Worm (Caenorhabditis elegans) whole organism, late embryonic: Measurements from ENCODE around the gene K02H11.9.
A peak's percentile ranks its signal among the peaks of the same experiment; 100 is the strongest.

Source experiments
- C38D4.7 ChIP-seq: fragments of 200-800 bp; sonication (Bioruptor generic); optimal IDR thresholded peaks from 2 replicates; lab custom pipeline; 2018; ENCODE audit warnings: mild to moderate bottlenecking, missing genetic modification characterization, moderate library complexity, missing compliant biosample characterization
- F13H6.1 ChIP-seq: sonication (generic microtip); optimal IDR thresholded peaks from 2 replicates; lab custom pipeline; 2016; ENCODE audit warnings: missing genetic modification characterization, missing compliant biosample characterization
- K09A11.1 ChIP-seq: sonication (generic microtip); optimal IDR thresholded peaks from 2 replicates; lab custom pipeline; 2017; ENCODE audit warnings: antibody characterized with exemption, mild to moderate bottlenecking, missing genetic modification characterization, missing compliant biosample characterization; ENCODE audit not compliant: insufficient read depth
- T23F11.4 ChIP-seq: fragments of 200-800 bp; sonication (Bioruptor generic); optimal IDR thresholded peaks from 2 replicates; lab custom pipeline; 2018; ENCODE audit warnings: mild to moderate bottlenecking, missing genetic modification characterization, missing compliant biosample characterization
- Y22D7AL.16 ChIP-seq: sonication (generic microtip); optimal IDR thresholded peaks from 2 replicates; lab custom pipeline; 2016; ENCODE audit warnings: missing genetic modification characterization, missing compliant biosample characterization
- ama-1 ChIP-seq: fragments of 150-350 bp; optimal IDR thresholded peaks from 2 replicates; lab custom pipeline; 2014
- ceh-2 ChIP-seq: sonication (generic microtip); optimal IDR thresholded peaks from 2 replicates; lab custom pipeline; 2016; ENCODE audit warnings: missing genotype, missing genetic modification characterization, missing compliant biosample characterization
- ceh-22 ChIP-seq: sonication (generic microtip); optimal IDR thresholded peaks from 2 replicates; lab custom pipeline; 2017; ENCODE audit warnings: missing biosample characterization, missing genetic modification characterization
- ceh-31 ChIP-seq: sonication (generic microtip); optimal IDR thresholded peaks from 2 replicates; lab custom pipeline; 2016; ENCODE audit warnings: missing genetic modification characterization, missing compliant biosample characterization
- ceh-34 ChIP-seq: sonication (generic microtip); optimal IDR thresholded peaks from 2 replicates; lab custom pipeline; 2016; ENCODE audit warnings: mild to moderate bottlenecking, missing genetic modification characterization, missing compliant biosample characterization
- che-1 ChIP-seq: sonication (generic microtip); optimal IDR thresholded peaks from 2 replicates; lab custom pipeline; 2016; ENCODE audit warnings: mild to moderate bottlenecking, missing genetic modification characterization, missing compliant biosample characterization
- dve-1 ChIP-seq: sonication (generic microtip); optimal IDR thresholded peaks from 2 replicates; lab custom pipeline; 2017; ENCODE audit warnings: antibody characterized with exemption, mild to moderate bottlenecking, missing genetic modification characterization, missing compliant biosample characterization
- elt-2 ChIP-seq: sonication (generic microtip); optimal IDR thresholded peaks from 2 replicates; lab custom pipeline; 2016; ENCODE audit warnings: missing genetic modification reagents, missing genetic modification characterization, missing compliant biosample characterization
- hlh-13 ChIP-seq: fragments of 200-800 bp; sonication (Bioruptor generic); optimal IDR thresholded peaks from 2 replicates; lab custom pipeline; 2018; ENCODE audit warnings: mild to moderate bottlenecking, missing genetic modification characterization, missing compliant biosample characterization
- hlh-15 ChIP-seq: sonication (generic microtip); optimal IDR thresholded peaks from 2 replicates; lab custom pipeline; 2016; ENCODE audit warnings: missing genetic modification characterization, missing compliant biosample characterization
- hlh-30 ChIP-seq: sonication (generic microtip); optimal IDR thresholded peaks from 2 replicates; lab custom pipeline; 2017; ENCODE audit warnings: antibody characterized with exemption, missing genetic modification characterization, missing compliant biosample characterization; ENCODE audit not compliant: insufficient read depth
- hlh-6 ChIP-seq: sonication (generic microtip); optimal IDR thresholded peaks from 2 replicates; lab custom pipeline; 2016; ENCODE audit warnings: missing genotype, missing genetic modification characterization, missing compliant biosample characterization
- lim-6 ChIP-seq: sonication (generic microtip); optimal IDR thresholded peaks from 2 replicates; lab custom pipeline; 2016; ENCODE audit warnings: missing genetic modification characterization, missing compliant biosample characterization
- lin-11 ChIP-seq: fragments of 200-800 bp; sonication (Bioruptor generic); optimal IDR thresholded peaks from 2 replicates; lab custom pipeline; 2018; ENCODE audit warnings: mild to moderate bottlenecking, missing genetic modification characterization, missing compliant biosample characterization
- madf-2 ChIP-seq: sonication (generic microtip); optimal IDR thresholded peaks from 2 replicates; lab custom pipeline; 2017; ENCODE audit warnings: missing genetic modification characterization, missing compliant biosample characterization
- mec-3 ChIP-seq: sonication (generic microtip); optimal IDR thresholded peaks from 2 replicates; lab custom pipeline; 2016; ENCODE audit warnings: borderline replicate concordance, missing genetic modification characterization, missing compliant biosample characterization
- nfya-1 ChIP-seq: sonication (generic microtip); optimal IDR thresholded peaks from 2 replicates; lab custom pipeline; 2017; ENCODE audit warnings: missing genetic modification characterization, mild to moderate bottlenecking, missing compliant biosample characterization, antibody characterized with exemption, moderate library complexity
- odd-2 ChIP-seq: sonication (generic microtip); optimal IDR thresholded peaks from 2 replicates; lab custom pipeline; 2017; ENCODE audit warnings: antibody characterized with exemption, mild to moderate bottlenecking, missing genetic modification characterization, missing compliant biosample characterization
- pat-9 ChIP-seq: fragments of 200-800 bp; sonication (Bioruptor generic); optimal IDR thresholded peaks from 2 replicates; lab custom pipeline; 2018; ENCODE audit warnings: mild to moderate bottlenecking, missing genetic modification characterization, moderate library complexity, missing compliant biosample characterization
- pax-1 ChIP-seq: fragments of 150-350 bp; optimal IDR thresholded peaks from 2 replicates; lab custom pipeline; 2014; ENCODE audit warnings: missing biosample characterization, missing genetic modification characterization
- pha-2 ChIP-seq: sonication (generic microtip); optimal IDR thresholded peaks from 2 replicates; lab custom pipeline; 2017; ENCODE audit warnings: mild to moderate bottlenecking, missing genetic modification characterization, missing compliant biosample characterization
- ref-2 ChIP-seq: sonication (generic microtip); optimal IDR thresholded peaks from 2 replicates; lab custom pipeline; 2016; ENCODE audit warnings: missing genetic modification characterization, missing compliant biosample characterization
- rnt-1 ChIP-seq: sonication (generic microtip); optimal IDR thresholded peaks from 2 replicates; lab custom pipeline; 2016; ENCODE audit warnings: missing genetic modification characterization, missing compliant biosample characterization
- sdc-2 ChIP-seq: sonication (generic microtip); optimal IDR thresholded peaks from 2 replicates; lab custom pipeline; 2016; ENCODE audit warnings: missing genotype, missing genetic modification characterization, missing compliant biosample characterization
- sox-2 ChIP-seq: fragments of 200-800 bp; sonication (Bioruptor generic); IDR thresholded peaks from 2 replicates; pipeline ENCODE4 v1.3.6; 2022; ENCODE audit warnings: missing genetic modification reagents, missing genetic modification characterization, missing compliant biosample characterization
- sox-4 ChIP-seq: sonication (generic microtip); optimal IDR thresholded peaks from 2 replicates; lab custom pipeline; 2017; ENCODE audit warnings: mild to moderate bottlenecking, missing genetic modification characterization, inconsistent platforms, missing compliant biosample characterization
- tbx-2 ChIP-seq: sonication (generic microtip); optimal IDR thresholded peaks from 2 replicates; lab custom pipeline; 2016; ENCODE audit warnings: missing genetic modification characterization, missing compliant biosample characterization
- unc-3 ChIP-seq, 2 experiments: fragments of 200-800 bp in 1 of 2; sonication (Bioruptor generic) in 1 of 2; sonication (generic microtip) in 1 of 2; conservative IDR thresholded peaks in 1 of 2; optimal IDR thresholded peaks in 1 of 2; 2 replicates each; pipeline versions ENCODE4 v1.3.6 to Lab custom; 2016 to 2022; ENCODE audit warnings: missing compliant biosample characterization in 2 of 2, missing genetic modification characterization in 2 of 2, missing genetic modification reagents in 1 of 2
- unc-42 ChIP-seq: sonication (generic microtip); optimal IDR thresholded peaks from 2 replicates; lab custom pipeline; 2016; ENCODE audit warnings: missing genotype, missing genetic modification characterization, missing compliant biosample characterization
- unc-55 ChIP-seq: sonication (generic microtip); optimal IDR thresholded peaks from 2 replicates; lab custom pipeline; 2017; ENCODE audit warnings: missing biosample characterization, missing genetic modification reagents, missing genetic modification characterization
- zip-5 ChIP-seq: sonication (generic microtip); optimal IDR thresholded peaks from 2 replicates; lab custom pipeline; 2016; ENCODE audit warnings: missing genetic modification characterization, missing compliant biosample characterization
- ztf-16 ChIP-seq: sonication (generic microtip); optimal IDR thresholded peaks from 2 replicates; lab custom pipeline; 2017; ENCODE audit warnings: missing genetic modification characterization, missing compliant biosample characterization

K02H11.9 gene

DNA sequence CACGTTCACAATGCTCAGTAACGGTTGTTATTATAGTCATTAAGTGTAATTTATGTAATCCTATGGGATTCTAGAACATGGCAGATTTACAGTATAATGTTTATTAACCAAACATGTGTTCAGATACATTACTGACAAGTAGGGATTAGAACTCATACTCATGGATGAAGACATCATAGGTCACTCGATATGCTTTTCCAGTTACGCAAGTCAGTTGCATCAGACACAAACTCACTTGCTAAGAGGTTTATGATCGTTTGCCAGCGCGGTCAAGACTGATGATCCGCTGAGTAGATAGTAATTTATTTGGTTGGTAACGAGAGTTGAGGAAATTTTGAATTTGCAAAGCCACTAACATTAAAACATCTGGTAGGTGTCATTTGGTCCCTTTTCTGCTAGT is 37.7 kb upstream of the K02H11.9 start:
- TF ChIP-seq ztf-16 (no peak), elt-2 (no peak), mec-3 (tag; lab: Kevin White, UChicago) (no peak), pha-2 (tag; lab: Kevin White, UChicago) (no peak), che-1 (no peak), ceh-2 (tag; lab: Kevin White, UChicago) (no peak), zip-5 (no peak), C38D4.7 (GFP tag; lab: Kevin White, UChicago) (no peak), dve-1 (tag; lab: Kevin White, UChicago) (no peak), sox-2 (GFP tag; lab: Robert Waterston, UW) (no peak)

DNA sequence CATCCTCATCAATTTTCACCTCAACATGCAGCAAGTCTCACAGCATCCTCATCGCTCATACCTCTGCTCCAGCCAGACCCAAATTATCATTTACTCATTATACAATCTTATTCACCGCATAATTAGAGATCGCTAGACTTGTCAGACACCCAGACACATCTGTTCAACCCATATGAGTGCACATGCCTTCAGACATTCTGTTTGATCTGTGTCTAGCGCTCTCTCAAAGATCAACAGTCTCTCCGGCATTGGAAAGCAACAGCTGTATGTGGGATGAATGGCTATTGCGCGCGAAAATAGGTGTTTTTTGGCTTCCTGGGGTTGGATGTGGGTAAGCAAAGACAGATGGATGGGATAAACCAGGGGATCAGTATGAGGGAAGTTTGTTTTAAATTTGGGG is 35.7 kb upstream of the K02H11.9 start:
- TF ChIP-seq sox-2 (GFP tag; lab: Robert Waterston, UW): no peak
- TF ChIP-seq T23F11.4 (GFP tag; lab: Kevin White, UChicago): no peak
- TF ChIP-seq pha-2 (tag; lab: Kevin White, UChicago): no peak
- no peak for TF ChIP-seq lim-6 (tag; lab: Kevin White, UChicago)
- no peak for TF ChIP-seq hlh-15 (tag; lab: Kevin White, UChicago)
- TF ChIP-seq lin-11: no peak
- no peak for TF ChIP-seq hlh-13 (GFP tag; lab: Kevin White, UChicago)
- no peak for TF ChIP-seq ceh-22 (tag; lab: Kevin White, UChicago)
- no peak for TF ChIP-seq rnt-1 (tag; lab: Kevin White, UChicago)
- no peak for TF ChIP-seq mec-3 (tag; lab: Kevin White, UChicago)
- no peak for TF ChIP-seq pat-9 (tag; lab: Kevin White, UChicago)
- no peak for TF ChIP-seq unc-42 (tag; lab: Kevin White, UChicago)
- TF ChIP-seq ref-2 (tag; lab: Kevin White, UChicago): peak; percentile 17
- no peak for TF ChIP-seq pax-1 (tag; lab: Kevin White, UChicago)
- TF ChIP-seq hlh-30 (tag; lab: Kevin White, UChicago): peak; percentile 5
- no peak for TF ChIP-seq odd-2
- no peak for TF ChIP-seq hlh-6 (tag; lab: Kevin White, UChicago)

DNA sequence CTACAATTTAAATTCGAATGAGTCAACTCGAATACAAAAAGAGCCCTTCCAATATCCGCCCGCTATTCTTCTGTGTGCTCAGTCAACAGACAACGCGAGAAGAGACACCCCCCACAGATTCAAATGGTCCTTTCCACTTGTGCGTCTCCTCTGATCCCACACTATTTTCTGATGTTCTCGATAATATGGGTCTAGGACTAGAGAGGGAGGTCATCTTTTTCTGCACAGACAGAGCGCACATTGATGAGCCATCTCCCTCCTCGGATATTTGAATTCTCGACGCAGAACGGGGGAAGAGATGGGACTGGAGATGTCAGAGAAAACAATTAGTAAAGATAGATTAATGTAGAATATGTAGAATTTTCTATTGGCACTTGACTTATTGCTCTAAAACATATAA is 33.8 kb upstream of the K02H11.9 start:
- TF ChIP-seq ama-1 (lab: Kevin White, UChicago): no peak
- TF ChIP-seq ref-2 (tag; lab: Kevin White, UChicago): peak; percentile 75
- no peak for TF ChIP-seq che-1
- TF ChIP-seq unc-55 (GFP tag; lab: Kevin White, UChicago): peak; percentile 66
- peak; percentile 37 for TF ChIP-seq tbx-2
- peak; percentile 36 for TF ChIP-seq ceh-31 (tag; lab: Kevin White, UChicago)

DNA sequence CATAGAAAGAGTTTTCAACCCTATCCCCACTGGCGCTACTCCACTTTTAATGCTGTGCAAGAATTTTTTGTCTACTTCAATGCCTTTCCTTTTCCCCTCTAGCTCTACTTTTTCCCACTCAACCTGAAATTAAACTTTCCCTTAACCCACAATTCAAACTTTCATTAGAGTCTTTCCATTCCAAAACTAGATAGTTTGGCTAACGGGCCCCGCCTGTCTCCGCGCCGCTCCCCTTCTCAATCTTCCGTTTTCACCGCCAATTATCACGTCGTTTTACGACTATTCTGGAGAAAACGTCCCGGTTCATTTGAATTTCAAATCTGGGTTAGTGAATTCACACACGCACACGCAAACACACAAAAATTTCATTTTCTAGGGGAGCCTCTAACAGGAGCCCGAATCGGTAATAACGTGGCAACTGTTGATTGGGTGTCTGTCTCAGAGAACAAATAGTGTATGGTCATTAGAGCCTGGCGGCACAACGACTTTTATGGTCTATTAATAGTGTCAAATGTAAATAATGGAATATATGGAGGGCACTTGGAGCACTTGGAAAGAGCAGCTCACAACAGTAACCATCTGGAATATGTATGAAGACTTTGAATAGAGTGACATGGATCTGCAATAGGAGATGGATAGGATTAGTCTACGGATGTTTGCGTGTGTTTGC is 33.0 kb upstream of the K02H11.9 start:
- no peak for TF ChIP-seq F13H6.1 (tag; lab: Kevin White, UChicago)
- TF ChIP-seq Y22D7AL.16 (tag; lab: Kevin White, UChicago): no peak
- TF ChIP-seq nfya-1 (tag; lab: Kevin White, UChicago): peak; percentile 73
- TF ChIP-seq K09A11.1: no peak
- TF ChIP-seq sdc-2: no peak
- no peak for TF ChIP-seq hlh-30 (tag; lab: Kevin White, UChicago)
- TF ChIP-seq unc-3 (GFP tag; conservative IDR thresholded peaks at IDR 0.05; lab: Robert Waterston, UW): no peak
- no peak for TF ChIP-seq unc-3 (tag; optimal IDR thresholded peaks at IDR 0.05; lab: Kevin White, UChicago)
- peak; percentile 19 for TF ChIP-seq ama-1 (lab: Kevin White, UChicago)
- TF ChIP-seq ceh-34 (tag; lab: Kevin White, UChicago): no peak
- TF ChIP-seq madf-2 (tag; lab: Kevin White, UChicago): no peak
- TF ChIP-seq lim-6 (tag; lab: Kevin White, UChicago): no peak
- TF ChIP-seq sox-4 (tag; lab: Kevin White, UChicago): no peak
- TF ChIP-seq, all 69 proteins: peak for 2
